Worm (Caenorhabditis elegans) whole organism, L1 larva: ENCODE measurements around the gene ptr-25.

ENCODE experiments used
- Y116A8C.19 ChIP-seq: sonication (generic microtip); optimal IDR thresholded peaks from 2 replicates; lab custom pipeline; 2016; ENCODE audit warnings: missing compliant biosample characterization, missing genetic modification characterization, borderline replicate concordance
- alr-1 ChIP-seq: fragments of 200-800 bp; sonication (Bioruptor generic); optimal IDR thresholded peaks from 2 replicates; lab custom pipeline; 2018; ENCODE audit warnings: borderline replicate concordance, mild to moderate bottlenecking, missing genetic modification characterization, missing compliant biosample characterization
- ama-1 ChIP-seq: fragments of 150-350 bp; optimal IDR thresholded peaks from 2 replicates; lab custom pipeline; 2014
- elt-3 ChIP-seq, 6 experiments: fragments of 150-350 bp in 1 of 6; sonication (generic microtip); optimal IDR thresholded peaks; 2 replicates each; lab custom pipeline; 2017 to 2018; ENCODE audit warnings: missing biosample characterization in 6 of 6, missing genetic modification characterization in 6 of 6, inconsistent platforms in 1 of 6
- fos-1 ChIP-seq: fragments of 150-350 bp; optimal IDR thresholded peaks from 2 replicates; lab custom pipeline; 2014; ENCODE audit warnings: missing biosample characterization, missing genetic modification characterization
- jun-1 ChIP-seq: fragments of 150-350 bp; optimal IDR thresholded peaks from 2 replicates; lab custom pipeline; 2014; ENCODE audit warnings: missing biosample characterization, missing genetic modification reagents, missing genetic modification characterization
- nhr-28 ChIP-seq: fragments of 150-350 bp; optimal IDR thresholded peaks from 2 replicates; lab custom pipeline; 2014; ENCODE audit warnings: missing biosample characterization, missing genetic modification characterization
- tbx-2 ChIP-seq: sonication (generic microtip); optimal IDR thresholded peaks from 2 replicates; lab custom pipeline; 2016; ENCODE audit warnings: missing genetic modification characterization, missing compliant biosample characterization
- ztf-11 ChIP-seq, 2 experiments: sonication (generic microtip); optimal IDR thresholded peaks; 2 replicates each; lab custom pipeline; 2016 to 2017; ENCODE audit warnings: missing genetic modification characterization in 2 of 2, missing biosample characterization in 1 of 2, missing compliant biosample characterization in 1 of 2

DNA sequence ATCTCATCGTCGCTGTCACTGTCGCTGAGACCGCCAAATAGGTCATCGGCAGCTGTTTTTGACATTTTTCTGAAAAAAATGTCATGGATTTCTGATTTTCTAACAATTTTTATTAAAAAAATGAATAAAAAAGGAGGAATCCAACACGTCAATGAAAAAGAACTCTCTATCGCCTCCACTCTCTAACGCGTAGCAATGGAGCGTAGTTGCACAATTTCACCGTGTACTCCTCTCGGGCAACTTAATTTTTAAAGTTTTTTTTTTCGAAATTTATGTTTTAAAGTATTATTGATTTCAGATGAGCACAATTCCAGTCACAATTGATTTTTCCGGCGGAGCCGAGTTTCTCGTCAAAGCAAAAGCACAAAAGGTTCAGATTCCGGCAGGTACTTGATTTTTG lies 17.3 kb downstream of the ptr-25 start, which contains the start of the genes taf-11.3 and urm-1:
- TF ChIP-seq ama-1 (lab: Kevin White, UChicago) = no peak
- TF ChIP-seq elt-3 (tag; optimal IDR thresholded peaks at IDR 0.05; lab: Kevin White, UChicago) = peak in 2 of 6 experiments; percentile 47 to 88
- no peak for TF ChIP-seq alr-1
- TF ChIP-seq jun-1 (tag; lab: Kevin White, UChicago) = no peak
- TF ChIP-seq tbx-2 (tag; lab: Kevin White, UChicago) = peak; percentile 84
- TF ChIP-seq nhr-28 (tag; lab: Kevin White, UChicago) = no peak
- peak in 1 of 2 experiments; percentile 67 for TF ChIP-seq ztf-11 (tag; optimal IDR thresholded peaks at IDR 0.05; lab: Kevin White, UChicago)
- peak; percentile 39 for TF ChIP-seq fos-1
- no peak for TF ChIP-seq Y116A8C.19 (tag; lab: Kevin White, UChicago)
